Worm (Caenorhabditis elegans): ENCODE measurements around the gene F11D5.6.

F11D5.6 gene

ce11 chrX:3290147-3290546 is 35.9 kb downstream of the F11D5.6 start:
- TF ChIP-seq blmp-1 (tag; optimal IDR thresholded peaks at IDR 0.05) (no peak), drap-1 (GFP tag; optimal IDR thresholded peaks at IDR 0.05) (no peak), tbx-8 (GFP tag; optimal IDR thresholded peaks at IDR 0.05) (no peak), ceh-43 (GFP tag; optimal IDR thresholded peaks at IDR 0.05) (no peak), cnd-1 (tag; optimal IDR thresholded peaks at IDR 0.05) (no peak), elt-1 (tag; optimal IDR thresholded peaks at IDR 0.05; ENCODE audit: borderline replicate concordance, insufficient read depth) (no peak), nhr-12 (tag; optimal IDR thresholded peaks at IDR 0.05) (no peak), mep-1 (tag; optimal IDR thresholded peaks at IDR 0.05) (no peak), lin-13 (tag; optimal IDR thresholded peaks at IDR 0.05) (no peak), nhr-76 (tag; optimal IDR thresholded peaks at IDR 0.05) (no peak), snpc-4 (tag; optimal IDR thresholded peaks at IDR 0.05) (no peak), ztf-11 (tag; optimal IDR thresholded peaks at IDR 0.05) (no peak), bed-3 (GFP tag; optimal IDR thresholded peaks at IDR 0.05) (no peak)

- TF ChIP-seq lsy-2 (tag; optimal IDR thresholded peaks at IDR 0.05): no peak
- no peak for TF ChIP-seq nhr-237 (tag; optimal IDR thresholded peaks at IDR 0.05)
- no peak for TF ChIP-seq nhr-12 (tag; optimal IDR thresholded peaks at IDR 0.05)
Observed at ce11 chrX:3289183-3289582, 36.9 kb downstream of the F11D5.6 start, which contains the start of gene K09C4.4. Gene K09C4.4, plus strand, starts transcription at chrX:3289483.

DNA sequence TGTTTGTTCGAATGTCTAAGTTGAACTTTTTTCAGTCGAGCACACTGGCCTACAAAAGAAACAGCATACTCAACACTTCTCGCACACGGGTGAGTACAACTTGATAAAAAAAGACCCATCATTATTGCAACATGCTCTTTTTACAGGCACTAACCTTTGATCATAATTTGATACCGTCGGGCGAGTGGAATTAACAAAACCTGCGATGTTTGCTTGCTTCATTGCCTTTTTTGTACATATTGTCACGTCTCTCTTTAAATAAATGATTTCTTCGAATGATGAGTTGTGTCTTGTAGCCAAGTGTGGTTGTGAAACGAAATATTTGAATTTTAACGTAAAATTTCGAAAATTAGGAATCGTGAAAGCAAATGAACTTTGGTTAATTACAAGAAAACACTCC is 40.6 kb downstream of the F11D5.6 start:
- TF ChIP-seq unc-39 (tag; optimal IDR thresholded peaks at IDR 0.05) (no peak), M03D4.4 (tag; optimal IDR thresholded peaks at IDR 0.05) (no peak), unc-120 (tag; optimal IDR thresholded peaks at IDR 0.05; ENCODE audit: poor library complexity, severe bottlenecking) (no peak), drap-1 (GFP tag; optimal IDR thresholded peaks at IDR 0.05) (no peak), pha-4 (tag; optimal IDR thresholded peaks at IDR 0.05) (no peak), hlh-1 (tag; optimal IDR thresholded peaks at IDR 0.05) (no peak), tbx-8 (GFP tag; optimal IDR thresholded peaks at IDR 0.05) (no peak), nhr-76 (tag; optimal IDR thresholded peaks at IDR 0.05) (no peak), elt-3 (tag; optimal IDR thresholded peaks at IDR 0.05) (no peak), zip-8 (tag; optimal IDR thresholded peaks at IDR 0.05) (no peak), sem-2 (GFP tag; optimal IDR thresholded peaks at IDR 0.05) (no peak)

DNA sequence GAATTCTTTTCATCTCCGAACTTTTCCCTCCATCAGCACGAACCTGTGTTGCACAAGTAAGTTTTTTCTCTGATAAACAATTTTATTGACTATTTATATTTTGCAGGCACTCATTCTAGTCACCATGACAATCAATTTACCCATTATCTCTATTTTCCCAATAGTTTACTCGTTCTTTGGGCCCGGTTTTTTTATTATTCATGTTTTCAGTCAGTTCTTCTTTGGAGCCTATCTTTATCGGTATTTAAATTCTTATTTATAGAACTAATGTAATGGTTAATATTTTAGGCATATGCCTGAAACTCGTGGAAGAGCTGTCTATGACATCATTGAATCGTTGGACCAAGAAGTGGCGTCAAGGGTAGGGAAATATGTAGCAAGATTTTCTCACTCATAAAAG is 41.1 kb downstream of the F11D5.6 start:
- TF ChIP-seq flh-1 (GFP tag; optimal IDR thresholded peaks at IDR 0.05) (no peak), ceh-83 (GFP tag; optimal IDR thresholded peaks at IDR 0.05) (no peak), ceh-43 (GFP tag; optimal IDR thresholded peaks at IDR 0.05) (no peak), pha-4 (tag; optimal IDR thresholded peaks at IDR 0.05) (no peak), unc-62 (GFP tag; optimal IDR thresholded peaks at IDR 0.05) (no peak), nhr-237 (tag; optimal IDR thresholded peaks at IDR 0.05) (no peak), sem-2 (GFP tag; optimal IDR thresholded peaks at IDR 0.05) (no peak), blmp-1 (tag; optimal IDR thresholded peaks at IDR 0.05) (no peak), hlh-1 (tag; optimal IDR thresholded peaks at IDR 0.05) (no peak), drap-1 (GFP tag; optimal IDR thresholded peaks at IDR 0.05) (no peak), mls-2 (tag; optimal IDR thresholded peaks at IDR 0.05) (no peak), nhr-2 (tag; optimal IDR thresholded peaks at IDR 0.05) (no peak), snpc-4 (tag; optimal IDR thresholded peaks at IDR 0.05) (no peak), sptf-1 (tag; optimal IDR thresholded peaks at IDR 0.05) (no peak), ceh-39 (tag; optimal IDR thresholded peaks at IDR 0.05) (no peak), elt-3 (tag; optimal IDR thresholded peaks at IDR 0.05) (no peak), nhr-12 (tag; optimal IDR thresholded peaks at IDR 0.05) (no peak), unc-120 (tag; optimal IDR thresholded peaks at IDR 0.05; ENCODE audit: poor library complexity, severe bottlenecking) (no peak)

DNA sequence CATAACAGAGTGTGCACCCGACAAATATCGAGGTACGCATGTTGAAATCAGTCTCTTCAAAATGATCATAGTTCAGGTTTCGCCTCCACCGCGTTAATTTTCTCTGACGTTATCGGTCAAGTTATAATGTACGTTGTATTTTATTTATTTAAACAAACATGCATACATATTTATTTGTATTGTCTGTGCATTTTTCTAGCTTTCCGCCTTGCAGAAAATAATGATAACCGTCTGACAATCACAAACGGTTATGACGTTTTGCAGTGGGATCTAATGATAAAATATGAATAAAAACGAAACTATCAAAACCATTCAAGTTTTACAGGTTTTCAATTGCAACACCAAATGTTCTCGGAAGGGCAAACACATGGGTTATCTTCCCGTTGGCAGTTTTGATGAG is 42.9 kb downstream of the F11D5.6 start:
- TF ChIP-seq lsy-2 (tag; optimal IDR thresholded peaks at IDR 0.05): no peak

DNA sequence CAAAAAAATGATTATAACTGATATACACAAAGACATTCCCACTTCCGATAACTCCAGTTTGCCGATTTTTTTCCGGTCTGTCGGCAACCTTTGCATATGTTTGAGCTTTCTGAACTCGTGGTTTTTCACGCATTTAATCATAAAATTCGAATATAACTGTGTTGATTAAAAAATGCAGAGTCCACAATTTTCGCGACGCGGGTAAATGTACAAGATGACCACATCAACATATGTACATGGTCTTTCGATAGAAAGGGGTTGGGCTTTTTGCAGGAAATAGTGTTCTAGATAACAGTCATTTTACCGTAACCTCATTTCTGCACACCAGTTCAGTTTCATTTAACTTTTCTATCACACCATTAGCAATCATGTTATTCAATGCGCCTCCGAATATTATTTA is 43.8 kb downstream of the F11D5.6 start, which contains the start of gene K09C4.5:
Gene K09C4.5, plus strand, starts transcription at position 326 of the 400 bp plus-strand sequence.
- no peak for TF ChIP-seq nhr-28 (tag; optimal IDR thresholded peaks at IDR 0.05)
- no peak for TF ChIP-seq elt-1 (tag; optimal IDR thresholded peaks at IDR 0.05; ENCODE audit: borderline replicate concordance, insufficient read depth)
- no peak for TF ChIP-seq ceh-39 (tag; optimal IDR thresholded peaks at IDR 0.05)
- no peak for TF ChIP-seq nhr-76 (tag; optimal IDR thresholded peaks at IDR 0.05)
- no peak for TF ChIP-seq snpc-4 (tag; optimal IDR thresholded peaks at IDR 0.05)
- TF ChIP-seq unc-62 (GFP tag; optimal IDR thresholded peaks at IDR 0.05): no peak
- TF ChIP-seq zip-8 (tag; optimal IDR thresholded peaks at IDR 0.05): no peak
- no peak for TF ChIP-seq sem-2 (GFP tag; optimal IDR thresholded peaks at IDR 0.05)
- no peak for TF ChIP-seq ces-1 (GFP tag; optimal IDR thresholded peaks at IDR 0.05)
- no peak for TF ChIP-seq hlh-1 (tag; optimal IDR thresholded peaks at IDR 0.05)
- TF ChIP-seq mls-2 (tag; optimal IDR thresholded peaks at IDR 0.05): no peak
- TF ChIP-seq cnd-1 (tag; optimal IDR thresholded peaks at IDR 0.05): no peak
- TF ChIP-seq ztf-11 (tag; optimal IDR thresholded peaks at IDR 0.05): no peak
- TF ChIP-seq drap-1 (GFP tag; optimal IDR thresholded peaks at IDR 0.05): no peak
- no peak for TF ChIP-seq ceh-43 (GFP tag; optimal IDR thresholded peaks at IDR 0.05)
- TF ChIP-seq bed-3 (GFP tag; optimal IDR thresholded peaks at IDR 0.05): no peak
- TF ChIP-seq unc-39 (tag; optimal IDR thresholded peaks at IDR 0.05): no peak
- TF ChIP-seq lin-32 (GFP tag; optimal IDR thresholded peaks at IDR 0.05): no peak
- TF ChIP-seq flh-1 (GFP tag; optimal IDR thresholded peaks at IDR 0.05): no peak
